Worm (Caenorhabditis elegans) whole organism, L1 larva: ENCODE data around the gene ari-2.
A peak's percentile ranks its signal among the peaks of the same experiment; 100 is the strongest.

Source experiments
- C04F5.9 ChIP-seq: sonication (generic microtip); optimal IDR thresholded peaks from 2 replicates; lab custom pipeline; 2016; ENCODE audit warnings: missing genetic modification characterization, missing compliant biosample characterization
- C16A3.4 ChIP-seq: fragments of 150-350 bp; optimal IDR thresholded peaks from 2 replicates; lab custom pipeline; 2014; ENCODE audit warnings: missing biosample characterization, missing genetic modification characterization
- F16B12.6 ChIP-seq: fragments of 150-350 bp; optimal IDR thresholded peaks from 2 replicates; lab custom pipeline; 2014; ENCODE audit warnings: missing biosample characterization, missing genetic modification characterization
- Y116A8C.19 ChIP-seq: sonication (generic microtip); optimal IDR thresholded peaks from 2 replicates; lab custom pipeline; 2016; ENCODE audit warnings: missing compliant biosample characterization, missing genetic modification characterization, borderline replicate concordance
- blmp-1 ChIP-seq: fragments of 150-350 bp; optimal IDR thresholded peaks from 2 replicates; lab custom pipeline; 2014; ENCODE audit warnings: missing biosample characterization, missing genetic modification characterization
- ceh-63 ChIP-seq: fragments of 200-800 bp; sonication (Bioruptor generic); optimal IDR thresholded peaks from 2 replicates; lab custom pipeline; 2018; ENCODE audit warnings: mild to moderate bottlenecking, missing genetic modification characterization, missing compliant biosample characterization
- ceh-82 ChIP-seq, 3 experiments: fragments of 150-350 bp in 1 of 3; sonication (generic microtip) in 2 of 3; optimal IDR thresholded peaks; 2 replicates each; lab custom pipeline; 2014 to 2017; ENCODE audit warnings: missing biosample characterization in 3 of 3, missing genetic modification characterization in 3 of 3
- ceh-88 ChIP-seq: fragments of 200-800 bp; sonication (Bioruptor generic); IDR thresholded peaks from 2 replicates; pipeline ENCODE4 v1.3.6; 2022; ENCODE audit warnings: missing genetic modification characterization, missing compliant biosample characterization
- ceh-90 ChIP-seq: sonication (generic microtip); optimal IDR thresholded peaks from 2 replicates; lab custom pipeline; 2016; ENCODE audit warnings: missing genetic modification characterization, missing compliant biosample characterization
- ces-1 ChIP-seq: fragments of 150-350 bp; optimal IDR thresholded peaks from 2 replicates; lab custom pipeline; 2014; ENCODE audit warnings: missing biosample characterization, missing genetic modification reagents, missing genetic modification characterization
- dpl-1 ChIP-seq, 3 experiments: fragments of 150-350 bp in 2 of 3; sonication (generic microtip) in 1 of 3; optimal IDR thresholded peaks; 2 replicates each; lab custom pipeline; 2014 to 2017; ENCODE audit warnings: missing biosample characterization in 3 of 3, missing genetic modification characterization in 3 of 3, missing genetic modification reagents in 3 of 3
- dsc-1 ChIP-seq: sonication (generic microtip); optimal IDR thresholded peaks from 2 replicates; lab custom pipeline; 2016; ENCODE audit warnings: mild to moderate bottlenecking, missing genetic modification characterization, missing compliant biosample characterization
- efl-1 ChIP-seq, 4 experiments: fragments of 150-350 bp; optimal IDR thresholded peaks in 3 of 4; peaks in 1 of 4; 1 replicate in 1 of 4; 2 replicates in 3 of 4; lab custom pipeline; 2014; ENCODE audit warnings: missing biosample characterization in 2 of 4, missing genetic modification characterization in 2 of 4, missing genetic modification reagents in 2 of 4
- efl-3 ChIP-seq: fragments of 200-800 bp; sonication (Bioruptor generic); optimal IDR thresholded peaks from 2 replicates; lab custom pipeline; 2018; ENCODE audit warnings: mild to moderate bottlenecking, missing genetic modification characterization, missing compliant biosample characterization
- egl-27 ChIP-seq, 2 experiments: fragments of 150-350 bp in 1 of 2; sonication (generic microtip); optimal IDR thresholded peaks; 3 replicates each; lab custom pipeline; 2017 to 2018; ENCODE audit warnings: missing biosample characterization in 2 of 2, missing genetic modification characterization in 2 of 2, missing genetic modification reagents in 2 of 2
- elt-3 ChIP-seq, 6 experiments: fragments of 150-350 bp in 1 of 6; sonication (generic microtip); optimal IDR thresholded peaks; 2 replicates each; lab custom pipeline; 2017 to 2018; ENCODE audit warnings: missing biosample characterization in 6 of 6, missing genetic modification characterization in 6 of 6, inconsistent platforms in 1 of 6
- ets-5 ChIP-seq: fragments of 200-800 bp; sonication (Bioruptor generic); IDR thresholded peaks from 2 replicates; pipeline ENCODE4 v1.3.6; 2022; ENCODE audit warnings: missing genetic modification characterization, missing compliant biosample characterization
- fkh-4 ChIP-seq: sonication (generic microtip); optimal IDR thresholded peaks from 2 replicates; lab custom pipeline; 2016; ENCODE audit warnings: missing compliant biosample characterization, missing genetic modification characterization, borderline replicate concordance
- fkh-8 ChIP-seq: sonication (generic microtip); optimal IDR thresholded peaks from 2 replicates; lab custom pipeline; 2016; ENCODE audit warnings: mild to moderate bottlenecking, missing genetic modification characterization, missing compliant biosample characterization
- hlh-4 ChIP-seq: sonication (generic microtip); optimal IDR thresholded peaks from 2 replicates; lab custom pipeline; 2016; ENCODE audit warnings: mild to moderate bottlenecking, missing genetic modification characterization, missing compliant biosample characterization
- hpl-2 ChIP-seq: fragments of 150-350 bp; optimal IDR thresholded peaks from 2 replicates; lab custom pipeline; 2014; ENCODE audit warnings: missing biosample characterization, missing genetic modification reagents, missing genetic modification characterization
- jun-1 ChIP-seq: fragments of 150-350 bp; optimal IDR thresholded peaks from 2 replicates; lab custom pipeline; 2014; ENCODE audit warnings: missing biosample characterization, missing genetic modification reagents, missing genetic modification characterization
- lin-13 ChIP-seq: fragments of 150-350 bp; optimal IDR thresholded peaks from 2 replicates; lab custom pipeline; 2014; ENCODE audit warnings: missing biosample characterization, missing genetic modification reagents, missing genetic modification characterization
- lin-14 ChIP-seq: fragments of 200-800 bp; sonication (Bioruptor generic); optimal IDR thresholded peaks from 2 replicates; lab custom pipeline; 2018; ENCODE audit warnings: mild to moderate bottlenecking, missing genetic modification characterization, moderate library complexity, missing compliant biosample characterization
- lin-15B ChIP-seq: fragments of 150-350 bp; sonication (generic microtip); optimal IDR thresholded peaks from 3 replicates; lab custom pipeline; 2014; ENCODE audit warnings: missing biosample characterization, missing genetic modification characterization
- lin-35 ChIP-seq, 2 experiments: fragments of 150-350 bp; optimal IDR thresholded peaks; 2 replicates each; lab custom pipeline; 2014; ENCODE audit warnings: missing biosample characterization in 2 of 2, missing genetic modification characterization in 2 of 2, missing genetic modification reagents in 2 of 2
- lin-39 ChIP-seq: fragments of 150-350 bp; optimal IDR thresholded peaks from 2 replicates; lab custom pipeline; 2014; ENCODE audit warnings: missing biosample characterization, missing genetic modification reagents, missing genetic modification characterization
- lir-3 ChIP-seq: sonication (generic microtip); optimal IDR thresholded peaks from 2 replicates; lab custom pipeline; 2016; ENCODE audit warnings: mild to moderate bottlenecking, missing genetic modification characterization, moderate library complexity, missing compliant biosample characterization; ENCODE audit not compliant: poor library complexity
- mab-9 ChIP-seq: fragments of 200-800 bp; sonication (Bioruptor generic); IDR thresholded peaks from 2 replicates; pipeline ENCODE4 v1.3.6; 2022; ENCODE audit warnings: missing genetic modification reagents, missing genetic modification characterization, missing compliant biosample characterization
- nhr-11 ChIP-seq: fragments of 150-350 bp; optimal IDR thresholded peaks from 2 replicates; lab custom pipeline; 2014; ENCODE audit warnings: missing biosample characterization, missing genetic modification characterization
- nhr-12 ChIP-seq: sonication (generic microtip); optimal IDR thresholded peaks from 2 replicates; lab custom pipeline; 2017; ENCODE audit warnings: missing biosample characterization, missing genetic modification characterization
- nhr-20 ChIP-seq: sonication (generic microtip); optimal IDR thresholded peaks from 2 replicates; lab custom pipeline; 2016; ENCODE audit warnings: mild to moderate bottlenecking, missing genetic modification characterization, missing compliant biosample characterization
- nhr-28 ChIP-seq: fragments of 150-350 bp; optimal IDR thresholded peaks from 2 replicates; lab custom pipeline; 2014; ENCODE audit warnings: missing biosample characterization, missing genetic modification characterization
- nhr-47 ChIP-seq: sonication (generic microtip); optimal IDR thresholded peaks from 2 replicates; lab custom pipeline; 2016; ENCODE audit warnings: mild to moderate bottlenecking, missing genetic modification characterization, moderate library complexity, missing compliant biosample characterization
- nhr-71 ChIP-seq: sonication (generic microtip); optimal IDR thresholded peaks from 2 replicates; lab custom pipeline; 2016; ENCODE audit warnings: mild to moderate bottlenecking, missing genetic modification characterization, moderate library complexity, missing compliant biosample characterization
- nhr-77 ChIP-seq: fragments of 150-350 bp; optimal IDR thresholded peaks from 2 replicates; lab custom pipeline; 2014; ENCODE audit warnings: missing biosample characterization, missing genetic modification characterization
- pax-3 ChIP-seq: fragments of 200-800 bp; sonication (Bioruptor generic); optimal IDR thresholded peaks from 2 replicates; lab custom pipeline; 2018; ENCODE audit warnings: mild to moderate bottlenecking, missing genetic modification characterization, moderate library complexity, missing compliant biosample characterization
- pqm-1 ChIP-seq: sonication (generic microtip); optimal IDR thresholded peaks from 3 replicates; lab custom pipeline; 2017; ENCODE audit warnings: missing biosample characterization, missing genetic modification characterization
- rnt-1 ChIP-seq: sonication (generic microtip); optimal IDR thresholded peaks from 2 replicates; lab custom pipeline; 2016; ENCODE audit warnings: mild to moderate bottlenecking, missing genetic modification characterization, moderate library complexity, missing compliant biosample characterization
- snpc-4 ChIP-seq: fragments of 150-350 bp; optimal IDR thresholded peaks from 2 replicates; lab custom pipeline; 2014; ENCODE audit warnings: missing biosample characterization, missing genetic modification characterization
- snu-23 ChIP-seq: sonication (generic microtip); optimal IDR thresholded peaks from 2 replicates; lab custom pipeline; 2016; ENCODE audit warnings: missing genetic modification characterization, missing compliant biosample characterization
- sox-4 ChIP-seq: sonication (generic microtip); optimal IDR thresholded peaks from 2 replicates; lab custom pipeline; 2016; ENCODE audit warnings: missing genetic modification characterization, missing compliant biosample characterization
- sptf-1 ChIP-seq: fragments of 150-350 bp; optimal IDR thresholded peaks from 2 replicates; lab custom pipeline; 2014; ENCODE audit warnings: missing biosample characterization, missing genetic modification characterization
- swsn-7 ChIP-seq: sonication (generic microtip); optimal IDR thresholded peaks from 2 replicates; lab custom pipeline; 2016; ENCODE audit warnings: missing genetic modification characterization, missing compliant biosample characterization
- tbx-2 ChIP-seq: sonication (generic microtip); optimal IDR thresholded peaks from 2 replicates; lab custom pipeline; 2016; ENCODE audit warnings: missing genetic modification characterization, missing compliant biosample characterization
- tlp-1 ChIP-seq: fragments of 150-350 bp; optimal IDR thresholded peaks from 2 replicates; lab custom pipeline; 2014; ENCODE audit warnings: missing biosample characterization, missing genetic modification characterization
- unc-86 ChIP-seq: sonication (generic microtip); optimal IDR thresholded peaks from 2 replicates; lab custom pipeline; 2016; ENCODE audit warnings: missing genetic modification characterization, missing compliant biosample characterization
- unc-98 ChIP-seq: fragments of 200-800 bp; sonication (Bioruptor generic); IDR thresholded peaks from 2 replicates; pipeline ENCODE4 v1.3.6; 2022; ENCODE audit warnings: missing genetic modification characterization, missing compliant biosample characterization
- vab-15 ChIP-seq: sonication (generic microtip); optimal IDR thresholded peaks from 2 replicates; lab custom pipeline; 2017; ENCODE audit warnings: missing genotype, mild to moderate bottlenecking, missing genetic modification characterization, missing compliant biosample characterization
- zag-1 ChIP-seq: fragments of 150-350 bp; optimal IDR thresholded peaks from 2 replicates; lab custom pipeline; 2014; ENCODE audit warnings: missing biosample characterization, missing genetic modification characterization
- zip-4 ChIP-seq: fragments of 200-800 bp; sonication (Bioruptor generic); optimal IDR thresholded peaks from 2 replicates; lab custom pipeline; 2018; ENCODE audit warnings: mild to moderate bottlenecking, missing genetic modification characterization, moderate library complexity, missing compliant biosample characterization
- ztf-11 ChIP-seq, 2 experiments: sonication (generic microtip); optimal IDR thresholded peaks; 2 replicates each; lab custom pipeline; 2016 to 2017; ENCODE audit warnings: missing genetic modification characterization in 2 of 2, missing biosample characterization in 1 of 2, missing compliant biosample characterization in 1 of 2
- ztf-4 ChIP-seq: fragments of 150-350 bp; optimal IDR thresholded peaks from 2 replicates; lab custom pipeline; 2014; ENCODE audit warnings: missing biosample characterization, missing genetic modification characterization

ari-2 gene

DNA sequence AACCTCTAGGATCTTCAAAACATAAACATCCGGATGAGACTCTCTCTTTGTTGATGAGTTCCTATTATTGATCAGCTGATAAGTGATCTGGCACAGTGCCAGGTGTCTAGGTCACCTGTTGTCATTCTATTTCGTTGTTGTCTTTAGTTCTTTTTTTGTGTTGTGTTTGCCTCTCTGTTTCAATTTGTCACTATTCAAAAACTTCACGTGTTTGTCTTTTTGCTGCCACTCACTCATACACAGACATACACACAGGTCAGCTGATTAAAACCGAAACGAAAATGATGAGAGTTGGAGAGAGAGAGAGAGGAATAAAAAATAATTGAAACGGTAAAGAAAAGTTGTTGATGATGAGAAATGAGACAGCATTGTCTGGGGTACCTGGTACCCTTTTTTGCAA is 40.2 kb downstream of the ari-2 start (continued):
- TF ChIP-seq ztf-11 (tag; optimal IDR thresholded peaks at IDR 0.05; lab: Kevin White, UChicago) (no peak), nhr-12 (tag; lab: Kevin White, UChicago) (no peak), zip-4 (GFP tag; lab: Kevin White, UChicago) (no peak), zag-1 (tag; lab: Kevin White, UChicago) (no peak), lin-15B (tag; lab: Kevin White, UChicago) (no peak), lin-35 (GFP tag; optimal IDR thresholded peaks at IDR 0.05; lab: Kevin White, UChicago) (peak; percentile 5 to 89), C04F5.9 (tag; lab: Kevin White, UChicago) (peak; percentile 6), ces-1 (GFP tag; lab: Kevin White, UChicago) (no peak), C16A3.4 (tag; lab: Kevin White, UChicago) (peak; percentile 72), tlp-1 (tag; lab: Kevin White, UChicago) (no peak), pqm-1 (tag; lab: Kevin White, UChicago) (no peak), hlh-4 (tag; lab: Kevin White, UChicago) (no peak), snpc-4 (tag; lab: Kevin White, UChicago) (peak; percentile 24), egl-27 (tag; optimal IDR thresholded peaks at IDR 0.05; lab: Kevin White, UChicago) (no peak), fkh-4 (tag; lab: Kevin White, UChicago) (no peak), unc-98 (GFP tag; lab: Robert Waterston, UW) (no peak), snu-23 (GFP tag; lab: Kevin White, UChicago) (peak; percentile 88), elt-3 (tag; optimal IDR thresholded peaks at IDR 0.05; lab: Kevin White, UChicago) (peak in 3 of 6 experiments; percentile 37 to 88 (median 76)), nhr-71 (tag; lab: Kevin White, UChicago) (peak; percentile 96), nhr-20 (tag; lab: Kevin White, UChicago) (peak; percentile 97), ceh-88 (peak; percentile 67), ceh-82 (tag; optimal IDR thresholded peaks at IDR 0.05; lab: Kevin White, UChicago) (no peak), vab-15 (tag; lab: Kevin White, UChicago) (peak; percentile 99), dpl-1 (GFP tag; optimal IDR thresholded peaks at IDR 0.05; lab: Kevin White, UChicago) (peak; percentile 8 to 65 (median 44)), nhr-11 (tag; lab: Kevin White, UChicago) (peak; percentile 24), lin-39 (tag; lab: Kevin White, UChicago) (peak; percentile 66), fkh-8 (tag; lab: Kevin White, UChicago) (no peak), ets-5 (GFP tag; lab: Robert Waterston, UW) (no peak), rnt-1 (tag; lab: Kevin White, UChicago) (peak; percentile 53), sox-4 (no peak), swsn-7 (peak; percentile 39), F16B12.6 (tag; lab: Kevin White, UChicago) (no peak), hpl-2 (peak; percentile 74), efl-1 (optimal IDR thresholded peaks at IDR 0.05; lab: Kevin White, UChicago) (peak; percentile 40 to 41), efl-1 (GFP tag; optimal IDR thresholded peaks at IDR 0.05 in 1 of 2; lab: Kevin White, UChicago) (peak; percentile 20 to 94), ceh-90 (tag; lab: Kevin White, UChicago) (no peak), jun-1 (tag; lab: Kevin White, UChicago) (peak; percentile 22), dsc-1 (no peak), lin-13 (GFP tag; lab: Kevin White, UChicago) (peak; percentile 82), nhr-28 (tag; lab: Kevin White, UChicago) (no peak), sptf-1 (tag; lab: Kevin White, UChicago) (no peak), lir-3 (peak; percentile 44), nhr-47 (peak; percentile 70), pax-3 (tag; lab: Kevin White, UChicago) (no peak), tbx-2 (peak; percentile 86), lin-14 (GFP tag; lab: Kevin White, UChicago) (peak; percentile 97), Y116A8C.19 (tag; lab: Kevin White, UChicago) (no peak), efl-3 (no peak), mab-9 (GFP tag; lab: Robert Waterston, UW) (no peak), ztf-4 (peak; percentile 23), nhr-77 (tag; lab: Kevin White, UChicago) (peak; percentile 42), unc-86 (tag; lab: Kevin White, UChicago) (no peak), blmp-1 (tag; lab: Kevin White, UChicago) (peak; percentile 91), ceh-63 (GFP tag; lab: Kevin White, UChicago) (no peak)
